Worm (Caenorhabditis elegans): Measurements from ENCODE around the gene Y14H12B.2.

- TF ChIP-seq elt-3 (tag; optimal IDR thresholded peaks at IDR 0.05): no peak
- TF ChIP-seq ceh-82 (tag; optimal IDR thresholded peaks at IDR 0.05): no peak
- TF ChIP-seq F13H6.1 (tag; optimal IDR thresholded peaks at IDR 0.05): no peak
- no peak for TF ChIP-seq nhr-11 (tag; optimal IDR thresholded peaks at IDR 0.05)
- no peak for TF ChIP-seq nhr-12 (tag; optimal IDR thresholded peaks at IDR 0.05)
- no peak for TF ChIP-seq lin-13 (GFP tag; optimal IDR thresholded peaks at IDR 0.05)
- TF ChIP-seq dmd-4 (tag; optimal IDR thresholded peaks at IDR 0.05): no peak
- TF ChIP-seq nhr-77 (tag; optimal IDR thresholded peaks at IDR 0.05): no peak
- TF ChIP-seq lsy-2 (tag; optimal IDR thresholded peaks at IDR 0.05): no peak
- TF ChIP-seq snpc-4 (tag; optimal IDR thresholded peaks at IDR 0.05): no peak
- no peak for TF ChIP-seq blmp-1 (tag; optimal IDR thresholded peaks at IDR 0.05; ENCODE audit: insufficient read depth)
These were observed 35.3 kb upstream of the Y14H12B.2 start for ce11 chrII:3968808-3969207.
